Fruit fly (Drosophila melanogaster) whole organism, embryonic: Measurements from ENCODE around the gene CG7272.

Experiments used
- C15 ChIP-seq: fragments of 200-800 bp; sonication (Bioruptor generic); IDR thresholded peaks from 3 replicates; pipeline ENCODE4 v1.3.6; 2022; ENCODE audit warnings: missing biosample characterization, missing genetic modification characterization
- CG10267 ChIP-seq: fragments of 200-800 bp; sonication (Bioruptor generic); optimal IDR thresholded peaks from 2 replicates; lab custom pipeline; 2018; ENCODE audit warnings: missing biosample characterization, mild to moderate bottlenecking, missing genetic modification characterization, moderate library complexity
- CG11085 ChIP-seq: fragments of 200-800 bp; sonication (Bioruptor generic); IDR thresholded peaks from 2 replicates; pipeline ENCODE4 v1.3.6; 2022; ENCODE audit warnings: missing biosample characterization, missing genetic modification characterization
- CG11398 ChIP-seq: fragments of 200-800 bp; sonication (Bioruptor generic); optimal IDR thresholded peaks from 2 replicates; lab custom pipeline; 2016; ENCODE audit warnings: missing biosample characterization, missing genetic modification characterization
- CG13123 ChIP-seq: fragments of 200-800 bp; sonication (Bioruptor generic); optimal IDR thresholded peaks from 2 replicates; lab custom pipeline; 2016; ENCODE audit warnings: missing biosample characterization, missing genetic modification characterization
- CG15011 ChIP-seq: fragments of 200-800 bp; sonication (Bioruptor generic); optimal IDR thresholded peaks from 3 replicates; lab custom pipeline; 2018; ENCODE audit warnings: missing biosample characterization, mild to moderate bottlenecking, missing genetic modification characterization
- CG16779 ChIP-seq: fragments of 200-800 bp; sonication (Bioruptor generic); IDR thresholded peaks from 2 replicates; pipeline ENCODE4 v1.3.6; 2022; ENCODE audit warnings: missing biosample characterization, missing genetic modification characterization
- CG17359 ChIP-seq: fragments of 200-800 bp; sonication (Bioruptor generic); optimal IDR thresholded peaks from 3 replicates; lab custom pipeline; 2018; ENCODE audit warnings: missing biosample characterization, mild to moderate bottlenecking, missing genetic modification characterization, moderate library complexity
- CG17568 ChIP-seq: fragments of 200-800 bp; sonication (Bioruptor generic); optimal IDR thresholded peaks from 2 replicates; lab custom pipeline; 2018; ENCODE audit warnings: missing biosample characterization, mild to moderate bottlenecking, missing genetic modification characterization, moderate library complexity
- CG17829 ChIP-seq: fragments of 200-800 bp; optimal IDR thresholded peaks from 2 replicates; lab custom pipeline; 2019; ENCODE audit warnings: missing biosample characterization, mild to moderate bottlenecking, missing genetic modification characterization, moderate library complexity
- CG4424 ChIP-seq: fragments of 200-800 bp; sonication (Bioruptor generic); optimal IDR thresholded peaks from 3 replicates; lab custom pipeline; 2016; ENCODE audit warnings: missing biosample characterization, missing genetic modification characterization
- CG4854 ChIP-seq: fragments of 200-800 bp; sonication (Bioruptor generic); optimal IDR thresholded peaks from 2 replicates; lab custom pipeline; 2016; ENCODE audit warnings: missing biosample characterization, missing genetic modification characterization, inconsistent platforms
- CG7963 ChIP-seq: fragments of 200-800 bp; sonication (Bioruptor generic); IDR thresholded peaks from 3 replicates; pipeline ENCODE4 v1.3.6; 2022; ENCODE audit warnings: missing biosample characterization, missing genetic modification characterization; ENCODE audit not compliant: partially characterized antibody
- CG9437 ChIP-seq: fragments of 200-800 bp; sonication (Bioruptor generic); optimal IDR thresholded peaks from 2 replicates; lab custom pipeline; 2018; ENCODE audit warnings: missing biosample characterization, mild to moderate bottlenecking, missing genetic modification characterization
- CG9876 ChIP-seq: fragments of 200-800 bp; sonication (Bioruptor generic); optimal IDR thresholded peaks from 2 replicates; lab custom pipeline; 2016; ENCODE audit warnings: missing biosample characterization, missing genetic modification characterization
- CG9932 ChIP-seq: fragments of 200-800 bp; sonication (Bioruptor generic); IDR thresholded peaks from 2 replicates; pipeline ENCODE4 v1.3.6; 2022; ENCODE audit warnings: missing biosample characterization, missing genetic modification characterization
- CoRest ChIP-seq: fragments of 200-800 bp; sonication (Bioruptor generic); optimal IDR thresholded peaks from 3 replicates; lab custom pipeline; 2018; ENCODE audit warnings: missing biosample characterization, mild to moderate bottlenecking, missing genetic modification characterization, moderate library complexity
- CrebB ChIP-seq: fragments of 200-800 bp; sonication (Bioruptor generic); optimal IDR thresholded peaks from 3 replicates; lab custom pipeline; 2018; ENCODE audit warnings: missing biosample characterization, mild to moderate bottlenecking, missing genetic modification characterization
- Elba2 ChIP-seq: fragments of 200-800 bp; sonication (Bioruptor generic); optimal IDR thresholded peaks from 3 replicates; lab custom pipeline; 2016; ENCODE audit warnings: missing biosample characterization, missing genetic modification characterization
- HLH3B ChIP-seq: fragments of 200-800 bp; sonication (Bioruptor generic); IDR thresholded peaks from 2 replicates; pipeline ENCODE4 v1.3.6; 2022; ENCODE audit warnings: missing biosample characterization, missing genetic modification characterization
- Hey ChIP-seq: fragments of 200-800 bp; sonication (Bioruptor generic); optimal IDR thresholded peaks from 3 replicates; lab custom pipeline; 2018; ENCODE audit warnings: missing biosample characterization, mild to moderate bottlenecking, missing genetic modification characterization
- HmgD ChIP-seq: fragments of 200-800 bp; sonication (Bioruptor generic); optimal IDR thresholded peaks from 3 replicates; lab custom pipeline; 2016; ENCODE audit warnings: missing biosample characterization, missing genetic modification characterization
- Lhr ChIP-seq: fragments of 200-800 bp; sonication (Bioruptor generic); optimal IDR thresholded peaks from 3 replicates; lab custom pipeline; 2017; ENCODE audit warnings: mild to moderate bottlenecking, missing biosample characterization, missing genetic modification reagents, missing genetic modification characterization
- Mad ChIP-seq: fragments of 200-800 bp; sonication (Bioruptor generic); optimal IDR thresholded peaks from 2 replicates; lab custom pipeline; 2016; ENCODE audit warnings: missing biosample characterization, missing genetic modification characterization
- Rx ChIP-seq: fragments of 200-800 bp; sonication (Bioruptor generic); IDR thresholded peaks from 2 replicates; pipeline ENCODE4 v1.3.6; 2022; ENCODE audit warnings: missing biosample characterization, missing genetic modification characterization
- Sin3A ChIP-seq: fragments of >200 bp; optimal IDR thresholded peaks from 2 replicates; lab custom pipeline; 2018
- Tbp ChIP-seq: fragments of >200 bp; optimal IDR thresholded peaks from 2 replicates; lab custom pipeline; 2018; ENCODE audit warnings: missing biosample characterization, missing genetic modification characterization
- ab ChIP-seq: fragments of 200-800 bp; sonication (Bioruptor generic); optimal IDR thresholded peaks from 2 replicates; lab custom pipeline; 2016; ENCODE audit warnings: missing biosample characterization, missing genetic modification characterization
- bab2 ChIP-seq: fragments of 200-800 bp; sonication (Bioruptor generic); optimal IDR thresholded peaks from 2 replicates; lab custom pipeline; 2016; ENCODE audit warnings: missing biosample characterization, missing genetic modification characterization
- bbx ChIP-seq: fragments of 200-800 bp; sonication (Bioruptor generic); IDR thresholded peaks from 2 replicates; pipeline ENCODE4 v1.3.6; 2022; ENCODE audit warnings: missing biosample characterization, missing genetic modification characterization; ENCODE audit not compliant: partially characterized antibody
- ci ChIP-seq: fragments of 200-800 bp; sonication (Bioruptor generic); IDR thresholded peaks from 3 replicates; pipeline ENCODE4 v1.3.6; 2022; ENCODE audit warnings: missing biosample characterization, missing genetic modification characterization
- danr ChIP-seq: fragments of 200-800 bp; sonication (Bioruptor generic); IDR thresholded peaks from 2 replicates; pipeline ENCODE4 v1.3.6; 2022; ENCODE audit warnings: missing biosample characterization, missing genetic modification characterization
- ems ChIP-seq: fragments of 200-800 bp; sonication (Bioruptor generic); optimal IDR thresholded peaks from 3 replicates; lab custom pipeline; 2016; ENCODE audit warnings: missing biosample characterization, missing genetic modification characterization
- ewg ChIP-seq: fragments of 200-800 bp; sonication (Bioruptor generic); optimal IDR thresholded peaks from 3 replicates; lab custom pipeline; 2017; ENCODE audit warnings: mild to moderate bottlenecking, missing biosample characterization, missing genetic modification reagents, missing genetic modification characterization
- eyg ChIP-seq: fragments of 200-800 bp; sonication (Bioruptor generic); optimal IDR thresholded peaks from 3 replicates; lab custom pipeline; 2016; ENCODE audit warnings: missing biosample characterization, missing genetic modification characterization
- fru ChIP-seq: fragments of >200 bp; optimal IDR thresholded peaks from 2 replicates; lab custom pipeline; 2017
- gcm ChIP-seq: fragments of 200-800 bp; sonication (Bioruptor generic); optimal IDR thresholded peaks from 2 replicates; lab custom pipeline; 2019; ENCODE audit warnings: missing biosample characterization, mild to moderate bottlenecking, missing genetic modification characterization, moderate library complexity
- gcm2 ChIP-seq: fragments of 200-800 bp; sonication (Bioruptor generic); optimal IDR thresholded peaks from 2 replicates; lab custom pipeline; 2016; ENCODE audit warnings: missing biosample characterization, missing genetic modification characterization
- hbn ChIP-seq: fragments of 200-800 bp; sonication (Bioruptor generic); IDR thresholded peaks from 2 replicates; pipeline ENCODE4 v1.3.6; 2022; ENCODE audit warnings: missing biosample characterization, missing genetic modification characterization; ENCODE audit not compliant: partially characterized antibody
- jing ChIP-seq: fragments of 200-800 bp; sonication (Bioruptor generic); optimal IDR thresholded peaks from 2 replicates; lab custom pipeline; 2018; ENCODE audit warnings: missing biosample characterization, mild to moderate bottlenecking, missing genetic modification characterization
- knrl ChIP-seq: fragments of 200-800 bp; sonication (Bioruptor generic); IDR thresholded peaks from 3 replicates; pipeline ENCODE4 v1.3.6; 2022; ENCODE audit warnings: missing biosample characterization, missing genetic modification characterization; ENCODE audit not compliant: partially characterized antibody
- luna ChIP-seq: fragments of 200-800 bp; sonication (Bioruptor generic); optimal IDR thresholded peaks from 2 replicates; lab custom pipeline; 2016; ENCODE audit warnings: missing biosample characterization, missing genetic modification characterization
- pho ChIP-seq: fragments of 200-800 bp; sonication (Bioruptor generic); optimal IDR thresholded peaks from 2 replicates; lab custom pipeline; 2016; ENCODE audit warnings: missing biosample characterization, missing genetic modification characterization
- prd ChIP-seq, 3 experiments: fragments of >200 bp in 2 of 3; fragments of 200-800 bp in 1 of 3; sonication (Bioruptor generic) in 1 of 3; optimal IDR thresholded peaks in 2 of 3; IDR thresholded peaks in 1 of 3; 2 replicates in 2 of 3; 3 replicates in 1 of 3; pipeline versions ENCODE4 v1.3.6 to Lab custom; 2017 to 2022; ENCODE audit warnings: missing biosample characterization in 1 of 3, missing genetic modification characterization in 1 of 3
- ro ChIP-seq: fragments of 200-800 bp; sonication (Bioruptor generic); IDR thresholded peaks from 2 replicates; pipeline ENCODE4 v1.3.6; 2022; ENCODE audit warnings: missing biosample characterization, missing genetic modification characterization
- row ChIP-seq: fragments of 200-800 bp; sonication (Bioruptor generic); IDR thresholded peaks from 3 replicates; pipeline ENCODE4 v1.3.6; 2022; ENCODE audit warnings: missing biosample characterization, missing genetic modification characterization
- salm ChIP-seq: fragments of 200-800 bp; sonication (Bioruptor generic); optimal IDR thresholded peaks from 2 replicates; lab custom pipeline; 2018; ENCODE audit warnings: missing biosample characterization, mild to moderate bottlenecking, missing genetic modification characterization
- sima ChIP-seq: fragments of 200-800 bp; sonication (Bioruptor generic); optimal IDR thresholded peaks from 2 replicates; lab custom pipeline; 2016; ENCODE audit warnings: missing biosample characterization, missing genetic modification characterization
- vnd ChIP-seq: fragments of 200-800 bp; sonication (Bioruptor generic); IDR thresholded peaks from 3 replicates; pipeline ENCODE4 v1.3.6; 2022; ENCODE audit warnings: missing biosample characterization, missing genetic modification characterization; ENCODE audit not compliant: partially characterized antibody
- zen2 ChIP-seq: fragments of 200-800 bp; sonication (Bioruptor generic); IDR thresholded peaks from 3 replicates; pipeline ENCODE4 v1.3.6; 2022; ENCODE audit warnings: missing biosample characterization, missing genetic modification characterization; ENCODE audit not compliant: partially characterized antibody
- zfh1 ChIP-seq: fragments of 200-800 bp; sonication (Bioruptor generic); IDR thresholded peaks from 3 replicates; pipeline ENCODE4 v1.3.6; 2022; ENCODE audit warnings: missing biosample characterization, missing genetic modification characterization

The CG7272 gene

dm6 chr3L:15532368-15533030 is 31.8 kb downstream of the CG7272 start (continued):
- TF ChIP-seq Hey (tag; lab: Kevin White, UChicago) (no peak), CG9876 (GFP tag; lab: Kevin White, UChicago) (peak; percentile 22), CG13123 (GFP tag; lab: Kevin White, UChicago) (no peak), CG9437 (GFP tag; lab: Kevin White, UChicago) (peak; percentile 33), hbn (no peak), ewg (GFP tag; lab: Kevin White, UChicago) (no peak), Tbp (GFP tag; lab: Kevin White, UChicago) (no peak), salm (tag; lab: Kevin White, UChicago) (no peak), eyg (GFP tag; lab: Kevin White, UChicago) (peak; percentile 21), HmgD (no peak), CG4424 (GFP tag; lab: Kevin White, UChicago) (peak; percentile 63), C15 (GFP tag; lab: Robert Waterston, UW) (0 out of 3 replicates have a peak, but pooled peaks have one; percentile 39), CG15011 (GFP tag; lab: Kevin White, UChicago) (no peak), ci (GFP tag; lab: Robert Waterston, UW) (peak; percentile 54; the same call in 2 of the 3 replicates), knrl (no peak), Lhr (GFP tag; lab: Kevin White, UChicago) (no peak), CoRest (tag; lab: Kevin White, UChicago) (peak; percentile 17), zfh1 (GFP tag; lab: Robert Waterston, UW) (peak; percentile 45; the same call in 1 of the 3 replicates), HLH3B (GFP tag; lab: Robert Waterston, UW) (no peak; the same call in 1 of the 2 replicates), CG10267 (tag; lab: Kevin White, UChicago) (peak; percentile 46), CG16779 (no peak), gcm2 (GFP tag; lab: Kevin White, UChicago) (no peak), CG11398 (GFP tag; lab: Kevin White, UChicago) (no peak), Rx (peak; percentile 46), ems (no peak), CG4854 (no peak), gcm (peak; percentile 79), Sin3A (lab: Kevin White, UChicago) (no peak), pho (GFP tag; lab: Kevin White, UChicago) (no peak), fru (lab: Kevin White, UChicago) (no peak), CG17829 (peak; percentile 14), Elba2 (GFP tag; lab: Kevin White, UChicago) (no peak), luna (GFP tag; lab: Kevin White, UChicago) (no peak), CG11085 (GFP tag; lab: Robert Waterston, UW) (no peak), row (GFP tag; lab: Robert Waterston, UW) (peak; percentile 48), vnd (GFP tag; lab: Robert Waterston, UW) (no peak), prd (optimal IDR thresholded peaks at IDR 0.05; lab: Kevin White, UChicago) (no peak), prd (GFP tag; IDR thresholded peaks at IDR 0.05; lab: Robert Waterston, UW) (peak; percentile 70), zen2 (no peak), sima (GFP tag; lab: Kevin White, UChicago) (no peak), CG17568 (GFP tag; lab: Kevin White, UChicago) (no peak), jing (GFP tag; lab: Kevin White, UChicago) (no peak), CrebB (tag; lab: Kevin White, UChicago) (no peak), CG7963 (GFP tag; lab: Robert Waterston, UW) (no peak), bbx (GFP tag; lab: Robert Waterston, UW) (no peak), Mad (GFP tag; lab: Kevin White, UChicago) (no peak), bab2 (GFP tag; lab: Kevin White, UChicago) (no peak), ab (no peak), CG17359 (tag; lab: Kevin White, UChicago) (no peak), danr (GFP tag; lab: Robert Waterston, UW) (0 out of 2 replicates have a peak, but pooled peaks have one; percentile 28), CG9932 (GFP tag; lab: Robert Waterston, UW) (peak; percentile 55), ro (GFP tag; lab: Robert Waterston, UW) (no peak)
